Worm (Caenorhabditis elegans) whole organism, early embryonic: Measurements from ENCODE around the gene Y53C12A.11.
A peak's percentile ranks its signal among the peaks of the same experiment; 100 is the strongest.

Experiments
- B0310.2 ChIP-seq: sonication (generic microtip); optimal IDR thresholded peaks from 2 replicates; lab custom pipeline; 2016; ENCODE audit warnings: mild to moderate bottlenecking, missing genetic modification characterization, missing compliant biosample characterization
- F13C5.2 ChIP-seq: sonication (generic microtip); optimal IDR thresholded peaks from 2 replicates; lab custom pipeline; 2017; ENCODE audit warnings: mild to moderate bottlenecking, missing genetic modification characterization, inconsistent platforms, missing compliant biosample characterization
- aly-1 ChIP-seq: sonication (generic microtip); optimal IDR thresholded peaks from 2 replicates; lab custom pipeline; 2016; ENCODE audit warnings: missing genetic modification characterization, missing compliant biosample characterization
- ama-1 ChIP-seq: fragments of 150-350 bp; optimal IDR thresholded peaks from 2 replicates; lab custom pipeline; 2014
- ceh-13 ChIP-seq: fragments of 200-800 bp; sonication (Bioruptor generic); optimal IDR thresholded peaks from 2 replicates; lab custom pipeline; 2018; ENCODE audit warnings: mild to moderate bottlenecking, missing genetic modification characterization, missing compliant biosample characterization
- ceh-36 ChIP-seq: sonication (generic microtip); optimal IDR thresholded peaks from 2 replicates; lab custom pipeline; 2016; ENCODE audit warnings: missing genetic modification characterization, inconsistent platforms, missing compliant biosample characterization
- ets-7 ChIP-seq: sonication (generic microtip); optimal IDR thresholded peaks from 2 replicates; lab custom pipeline; 2016; ENCODE audit warnings: missing genotype, missing genetic modification characterization, missing compliant biosample characterization
- flt-1 ChIP-seq: fragments of 200-800 bp; sonication (Bioruptor generic); IDR thresholded peaks from 2 replicates; pipeline ENCODE4 v1.3.6; 2022; ENCODE audit warnings: missing genetic modification characterization, missing compliant biosample characterization
- hmbx-1 ChIP-seq: sonication (generic microtip); optimal IDR thresholded peaks from 2 replicates; lab custom pipeline; 2016; ENCODE audit warnings: mild to moderate bottlenecking, missing genetic modification characterization, missing compliant biosample characterization
- hmg-4 ChIP-seq: fragments of 200-800 bp; sonication (Bioruptor generic); optimal IDR thresholded peaks from 2 replicates; lab custom pipeline; 2018; ENCODE audit warnings: mild to moderate bottlenecking, missing genetic modification characterization, missing compliant biosample characterization
- hnd-1 ChIP-seq: sonication (generic microtip); optimal IDR thresholded peaks from 2 replicates; lab custom pipeline; 2016; ENCODE audit warnings: missing genetic modification characterization, missing compliant biosample characterization
- pes-1 ChIP-seq: fragments of 200-800 bp; sonication (Bioruptor generic); IDR thresholded peaks from 2 replicates; pipeline ENCODE4 v1.3.6; 2022; ENCODE audit warnings: missing genetic modification reagents, missing genetic modification characterization, missing compliant biosample characterization
- scrt-1 ChIP-seq: fragments of 200-800 bp; sonication (Bioruptor generic); IDR thresholded peaks from 2 replicates; pipeline ENCODE4 v1.3.6; 2022; ENCODE audit warnings: missing genetic modification characterization, missing compliant biosample characterization
- sea-1 ChIP-seq: fragments of 200-800 bp; sonication (Bioruptor generic); conservative IDR thresholded peaks from 2 replicates; pipeline ENCODE4 v1.3.6; 2022; ENCODE audit warnings: missing genetic modification characterization, missing compliant biosample characterization
- tbx-11 ChIP-seq: fragments of 200-800 bp; sonication (Bioruptor generic); IDR thresholded peaks from 2 replicates; pipeline ENCODE4 v1.3.6; 2022; ENCODE audit warnings: missing genetic modification characterization, missing compliant biosample characterization
- tbx-37 ChIP-seq: fragments of 200-800 bp; sonication (Bioruptor generic); conservative IDR thresholded peaks from 2 replicates; pipeline ENCODE4 v1.3.6; 2022; ENCODE audit warnings: missing genetic modification reagents, missing genetic modification characterization, missing compliant biosample characterization
- tra-4 ChIP-seq: sonication (generic microtip); optimal IDR thresholded peaks from 2 replicates; lab custom pipeline; 2017; ENCODE audit warnings: missing genetic modification characterization, missing compliant biosample characterization

Y53C12A.11 gene

ce11 chrII:9679842-9680241 lies 38.7 kb downstream of the Y53C12A.11 start:
- TF ChIP-seq hnd-1 (tag; lab: Kevin White, UChicago) = no peak
- TF ChIP-seq F13C5.2 (tag; lab: Kevin White, UChicago) = no peak
- no peak for TF ChIP-seq tra-4 (tag; lab: Kevin White, UChicago)
- TF ChIP-seq ama-1 (lab: Kevin White, UChicago) = no peak
- no peak for TF ChIP-seq pes-1 (GFP tag; lab: Robert Waterston, UW)
- TF ChIP-seq ceh-13 (GFP tag; lab: Kevin White, UChicago) = no peak

- no peak for TF ChIP-seq hmg-4 (GFP tag; lab: Kevin White, UChicago)
- TF ChIP-seq tra-4 (tag; lab: Kevin White, UChicago) = no peak
- TF ChIP-seq tbx-37 (GFP tag; lab: Robert Waterston, UW) = no peak
- no peak for TF ChIP-seq aly-1 (tag; lab: Kevin White, UChicago)
- TF ChIP-seq ceh-13 (GFP tag; lab: Kevin White, UChicago) = no peak
- TF ChIP-seq hmbx-1 (tag; lab: Kevin White, UChicago) = no peak
- TF ChIP-seq B0310.2 = no peak
- TF ChIP-seq ceh-36 (tag; lab: Kevin White, UChicago) = no peak
- TF ChIP-seq ama-1 (lab: Kevin White, UChicago) = no peak
- no peak for TF ChIP-seq tbx-11 (GFP tag; lab: Robert Waterston, UW)
Observed at ce11 chrII:9677470-9677869, 41.0 kb downstream of the Y53C12A.11 start.

ce11 chrII:9674678-9675077 lies 43.8 kb downstream of the Y53C12A.11 start, which contains the start of gene arc-1:
Gene arc-1 (plus strand): TSS chrII:9674978.
- TF ChIP-seq ets-7 (tag; lab: Kevin White, UChicago) (no peak), tbx-11 (GFP tag; lab: Robert Waterston, UW) (no peak), hmbx-1 (tag; lab: Kevin White, UChicago) (no peak), flt-1 (GFP tag; lab: Robert Waterston, UW) (no peak), B0310.2 (no peak)

ce11 chrII:9671308-9671707 lies 47.2 kb downstream of the Y53C12A.11 start, which contains the start of gene ZK1320.7:
Gene ZK1320.7 (plus strand): TSS chrII:9671608.
- TF ChIP-seq hmg-4 (GFP tag; lab: Kevin White, UChicago) = no peak
- no peak for TF ChIP-seq B0310.2
- TF ChIP-seq tra-4 (tag; lab: Kevin White, UChicago) = no peak
- TF ChIP-seq hmbx-1 (tag; lab: Kevin White, UChicago) = no peak
- TF ChIP-seq tbx-37 (GFP tag; lab: Robert Waterston, UW) = no peak
- no peak for TF ChIP-seq ets-7 (tag; lab: Kevin White, UChicago)
- TF ChIP-seq tbx-11 (GFP tag; lab: Robert Waterston, UW) = no peak
- TF ChIP-seq sea-1 (GFP tag; lab: Robert Waterston, UW) = no peak
- TF ChIP-seq hnd-1 (tag; lab: Kevin White, UChicago) = no peak
- no peak for TF ChIP-seq F13C5.2 (tag; lab: Kevin White, UChicago)
- no peak for TF ChIP-seq aly-1 (tag; lab: Kevin White, UChicago)
- no peak for TF ChIP-seq ama-1 (lab: Kevin White, UChicago)
- TF ChIP-seq scrt-1 = no peak
- no peak for TF ChIP-seq ceh-13 (GFP tag; lab: Kevin White, UChicago)

DNA sequence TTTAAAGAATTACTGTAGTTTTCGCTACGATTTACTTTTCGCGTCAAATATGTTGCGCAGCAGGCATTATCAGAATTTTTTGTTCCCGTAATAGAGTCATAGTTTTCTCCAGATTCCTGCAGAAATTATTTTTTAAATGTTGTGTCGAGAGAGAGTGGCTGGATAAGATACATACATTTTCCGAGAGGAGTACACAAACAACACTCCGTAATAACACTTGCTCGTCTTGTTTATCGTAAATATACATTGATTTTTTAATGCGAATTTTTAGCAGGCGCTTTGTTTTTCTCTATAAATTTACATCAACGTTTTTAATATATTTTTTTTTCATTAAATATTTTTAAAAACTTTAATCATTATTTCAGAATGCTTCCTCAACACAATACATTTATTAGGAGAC lies 49.5 kb downstream of the Y53C12A.11 start, which contains the start of gene taf-8:
TSS of gene taf-8 (plus strand) at position 360 of the 400 bp plus-strand sequence.
- TF ChIP-seq scrt-1 (no peak), B0310.2 (no peak), F13C5.2 (tag; lab: Kevin White, UChicago) (peak; percentile 7), ets-7 (tag; lab: Kevin White, UChicago) (no peak), aly-1 (tag; lab: Kevin White, UChicago) (no peak)
